Worm (Caenorhabditis elegans): ENCODE results near the gene C18D11.9.

DNA sequence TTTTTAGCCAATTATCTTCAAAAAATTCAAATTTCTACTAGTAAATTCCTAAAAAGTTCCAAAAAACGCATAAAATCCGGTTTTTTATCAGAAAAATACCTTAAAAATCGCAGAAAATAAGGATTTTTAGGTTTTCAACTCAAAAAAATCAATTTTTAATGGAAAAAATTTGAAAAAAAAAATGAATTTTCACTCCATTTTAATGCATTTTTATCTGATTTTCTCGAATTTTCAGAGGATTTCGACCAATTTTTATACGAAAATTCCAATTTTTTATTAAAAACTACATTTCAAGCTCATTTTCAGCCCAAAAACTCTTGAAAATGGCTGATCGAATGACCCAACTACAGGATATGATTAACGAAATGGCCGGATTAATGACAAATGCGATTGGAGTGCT is 31.6 kb upstream of the C18D11.9 start, which contains the start of gene mdt-21:
- TF ChIP-seq flt-1 (GFP tag; IDR thresholded peaks at IDR 0.05) (no peak), cog-1 (tag; optimal IDR thresholded peaks at IDR 0.05) (no peak), med-1 (GFP tag; optimal IDR thresholded peaks at IDR 0.05; ENCODE audit: insufficient read depth) (no peak), T22C8.4 (GFP tag; IDR thresholded peaks at IDR 0.05) (no peak), ztf-29 (GFP tag; IDR thresholded peaks at IDR 0.05) (no peak), tab-1 (GFP tag; IDR thresholded peaks at IDR 0.05) (no peak)

Measured in whole organism, midembryonic.